Worm (Caenorhabditis elegans) whole organism, late embryonic: Measurements from ENCODE around the gene T20D4.19.

Experiments used
- C38D4.7 ChIP-seq: fragments of 200-800 bp; sonication (Bioruptor generic); optimal IDR thresholded peaks from 2 replicates; lab custom pipeline; 2018; ENCODE audit warnings: mild to moderate bottlenecking, missing genetic modification characterization, moderate library complexity, missing compliant biosample characterization
- ama-1 ChIP-seq: fragments of 150-350 bp; optimal IDR thresholded peaks from 2 replicates; lab custom pipeline; 2014
- ceh-31 ChIP-seq: sonication (generic microtip); optimal IDR thresholded peaks from 2 replicates; lab custom pipeline; 2016; ENCODE audit warnings: missing genetic modification characterization, missing compliant biosample characterization
- ceh-45 ChIP-seq: fragments of 200-800 bp; sonication (Bioruptor generic); IDR thresholded peaks from 2 replicates; pipeline ENCODE4 v1.3.6; 2022; ENCODE audit warnings: missing genetic modification reagents, missing genetic modification characterization, missing compliant biosample characterization
- elt-2 ChIP-seq: sonication (generic microtip); optimal IDR thresholded peaks from 2 replicates; lab custom pipeline; 2016; ENCODE audit warnings: missing genetic modification reagents, missing genetic modification characterization, missing compliant biosample characterization
- ets-4 ChIP-seq: sonication (generic microtip); optimal IDR thresholded peaks from 2 replicates; lab custom pipeline; 2016; ENCODE audit warnings: missing genetic modification characterization, missing compliant biosample characterization
- gmeb-2 ChIP-seq: sonication (generic microtip); optimal IDR thresholded peaks from 2 replicates; lab custom pipeline; 2016; ENCODE audit warnings: missing genetic modification characterization, inconsistent platforms, missing compliant biosample characterization
- lin-11 ChIP-seq: fragments of 200-800 bp; sonication (Bioruptor generic); optimal IDR thresholded peaks from 2 replicates; lab custom pipeline; 2018; ENCODE audit warnings: mild to moderate bottlenecking, missing genetic modification characterization, missing compliant biosample characterization
- pax-1 ChIP-seq: fragments of 150-350 bp; optimal IDR thresholded peaks from 2 replicates; lab custom pipeline; 2014; ENCODE audit warnings: missing biosample characterization, missing genetic modification characterization
- pha-4 ChIP-seq: fragments of 150-350 bp; optimal IDR thresholded peaks from 2 replicates; lab custom pipeline; 2018; ENCODE audit warnings: missing biosample characterization, missing genetic modification reagents, missing genetic modification characterization
- pros-1 ChIP-seq: fragments of 150-350 bp; optimal IDR thresholded peaks from 2 replicates; lab custom pipeline; 2014; ENCODE audit warnings: missing biosample characterization, missing genetic modification reagents, missing genetic modification characterization
- sox-4 ChIP-seq: sonication (generic microtip); optimal IDR thresholded peaks from 2 replicates; lab custom pipeline; 2017; ENCODE audit warnings: mild to moderate bottlenecking, missing genetic modification characterization, inconsistent platforms, missing compliant biosample characterization

DNA sequence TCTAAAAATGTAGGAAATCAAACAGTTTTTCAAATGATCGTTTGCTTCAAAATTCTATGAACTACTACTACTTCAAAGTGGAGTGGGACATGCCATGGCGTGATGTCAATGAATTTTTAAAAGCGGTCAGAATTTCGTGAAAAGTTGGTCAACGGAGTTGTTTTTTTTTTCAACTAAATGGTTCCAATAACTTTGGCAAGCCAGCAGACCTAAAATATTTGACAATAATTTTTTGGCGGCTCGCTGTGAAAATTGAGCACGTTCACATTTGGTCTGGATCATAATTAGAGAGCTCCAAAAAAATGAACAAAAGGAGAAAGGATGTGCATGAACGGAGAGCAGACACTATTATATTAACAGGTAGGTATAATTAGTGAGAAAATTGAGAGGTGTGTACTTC lies 18.9 kb upstream of the T20D4.19 start:
- TF ChIP-seq pha-4 (tag; lab: Kevin White, UChicago) = no peak
- TF ChIP-seq sox-4 (tag; lab: Kevin White, UChicago) = no peak
- TF ChIP-seq pros-1 (tag; lab: Kevin White, UChicago) = no peak
- no peak for TF ChIP-seq ceh-45 (GFP tag; lab: Robert Waterston, UW)
- no peak for TF ChIP-seq ets-4 (tag; lab: Kevin White, UChicago)
- TF ChIP-seq ama-1 (lab: Kevin White, UChicago) = no peak
- TF ChIP-seq elt-2 (tag; lab: Kevin White, UChicago) = no peak
- TF ChIP-seq pax-1 (tag; lab: Kevin White, UChicago) = no peak
- no peak for TF ChIP-seq C38D4.7 (GFP tag; lab: Kevin White, UChicago)
- TF ChIP-seq gmeb-2 (tag; lab: Kevin White, UChicago) = no peak
- TF ChIP-seq lin-11 = no peak
- no peak for TF ChIP-seq ceh-31 (tag; lab: Kevin White, UChicago)
